Worm (Caenorhabditis elegans) whole organism, young adult: ENCODE data around the gene srt-4.

Source experiments
- B0261.1 ChIP-seq: sonication (generic microtip); optimal IDR thresholded peaks from 2 replicates; lab custom pipeline; 2016; ENCODE audit warnings: mild to moderate bottlenecking, missing genetic modification characterization, moderate library complexity, missing compliant biosample characterization
- B0336.3 ChIP-seq: fragments of 200-800 bp; sonication (Bioruptor generic); IDR thresholded peaks from 2 replicates; pipeline ENCODE4 v1.3.6; 2022; ENCODE audit warnings: missing genetic modification characterization, missing compliant biosample characterization
- C06A6.2 ChIP-seq: fragments of 200-800 bp; sonication (Bioruptor generic); conservative IDR thresholded peaks from 2 replicates; pipeline ENCODE4 v1.3.6; 2022; ENCODE audit warnings: missing genetic modification characterization, missing compliant biosample characterization
- F33H1.4 ChIP-seq: fragments of 200-800 bp; sonication (Bioruptor generic); IDR thresholded peaks from 2 replicates; pipeline ENCODE4 v1.3.6; 2022; ENCODE audit warnings: missing genetic modification reagents, missing genetic modification characterization, missing compliant biosample characterization
- F37B4.10 ChIP-seq: fragments of 200-800 bp; sonication (Bioruptor generic); IDR thresholded peaks from 2 replicates; pipeline ENCODE4 v1.3.6; 2022; ENCODE audit warnings: missing genetic modification characterization, missing compliant biosample characterization
- F57A8.1 ChIP-seq: fragments of 200-800 bp; sonication (Bioruptor generic); optimal IDR thresholded peaks from 2 replicates; lab custom pipeline; 2018; ENCODE audit warnings: mild to moderate bottlenecking, missing genetic modification characterization, moderate library complexity, missing compliant biosample characterization
- F57C9.4 ChIP-seq: sonication (generic microtip); optimal IDR thresholded peaks from 2 replicates; lab custom pipeline; 2017; ENCODE audit warnings: mild to moderate bottlenecking, missing genetic modification characterization, missing compliant biosample characterization
- T07F8.4 ChIP-seq: sonication (generic microtip); optimal IDR thresholded peaks from 2 replicates; lab custom pipeline; 2016; ENCODE audit warnings: mild to moderate bottlenecking, missing genetic modification characterization, moderate library complexity, missing compliant biosample characterization
- T26A5.8 ChIP-seq: sonication (generic microtip); optimal IDR thresholded peaks from 2 replicates; lab custom pipeline; 2016; ENCODE audit warnings: missing genetic modification characterization, missing compliant biosample characterization
- Y53G8AR.9 ChIP-seq: fragments of 200-800 bp; sonication (Bioruptor generic); conservative IDR thresholded peaks from 2 replicates; pipeline ENCODE4 v1.3.6; 2022; ENCODE audit warnings: missing genetic modification reagents, missing genetic modification characterization, missing compliant biosample characterization
- Y56A3A.18 ChIP-seq: fragments of 200-800 bp; sonication (Bioruptor generic); IDR thresholded peaks from 2 replicates; pipeline ENCODE4 v1.3.6; 2022; ENCODE audit warnings: missing genetic modification reagents, missing genetic modification characterization, missing compliant biosample characterization
- Y79H2A.3 ChIP-seq: fragments of 200-800 bp; sonication (Bioruptor generic); conservative IDR thresholded peaks from 2 replicates; pipeline ENCODE4 v1.3.6; 2022; ENCODE audit warnings: missing genetic modification reagents, missing genetic modification characterization, missing compliant biosample characterization
- ZK185.1 ChIP-seq: sonication (generic microtip); optimal IDR thresholded peaks from 2 replicates; lab custom pipeline; 2016; ENCODE audit warnings: mild to moderate bottlenecking, missing genetic modification characterization, missing compliant biosample characterization; ENCODE audit not compliant: poor library complexity, severe bottlenecking
- akir-1 ChIP-seq: fragments of 200-800 bp; sonication (Bioruptor generic); optimal IDR thresholded peaks from 2 replicates; lab custom pipeline; 2018; ENCODE audit warnings: mild to moderate bottlenecking, missing genetic modification characterization, moderate library complexity, missing compliant biosample characterization
- aptf-3 ChIP-seq: fragments of 200-800 bp; sonication (Bioruptor generic); IDR thresholded peaks from 2 replicates; pipeline ENCODE4 v1.3.6; 2022; ENCODE audit warnings: missing genetic modification characterization, missing compliant biosample characterization
- atf-7 ChIP-seq: sonication (generic microtip); optimal IDR thresholded peaks from 2 replicates; lab custom pipeline; 2017; ENCODE audit warnings: mild to moderate bottlenecking, missing genetic modification characterization, missing compliant biosample characterization
- attf-5 ChIP-seq: fragments of 200-800 bp; sonication (Bioruptor generic); optimal IDR thresholded peaks from 2 replicates; lab custom pipeline; 2018; ENCODE audit warnings: mild to moderate bottlenecking, missing genetic modification characterization, missing compliant biosample characterization
- cebp-2 ChIP-seq: fragments of 200-800 bp; sonication (Bioruptor generic); IDR thresholded peaks from 2 replicates; pipeline ENCODE4 v1.3.6; 2022; ENCODE audit warnings: missing genetic modification characterization, missing compliant biosample characterization
- ceh-27 ChIP-seq: fragments of 200-800 bp; sonication (Bioruptor generic); optimal IDR thresholded peaks from 2 replicates; lab custom pipeline; 2018; ENCODE audit warnings: mild to moderate bottlenecking, missing genetic modification characterization, moderate library complexity, missing compliant biosample characterization
- ceh-58 ChIP-seq: fragments of 200-800 bp; sonication (Bioruptor generic); IDR thresholded peaks from 2 replicates; pipeline ENCODE4 v1.3.6; 2022; ENCODE audit warnings: missing genetic modification characterization, missing compliant biosample characterization
- ceh-91 ChIP-seq: fragments of 200-800 bp; sonication (Bioruptor generic); IDR thresholded peaks from 2 replicates; pipeline ENCODE4 v1.3.6; 2022; ENCODE audit warnings: missing genetic modification reagents, missing genetic modification characterization, missing compliant biosample characterization
- chd-7 ChIP-seq: sonication (generic microtip); optimal IDR thresholded peaks from 2 replicates; lab custom pipeline; 2016; ENCODE audit warnings: mild to moderate bottlenecking, missing genetic modification characterization, moderate library complexity, missing compliant biosample characterization
- dpl-1 ChIP-seq: fragments of 150-350 bp; optimal IDR thresholded peaks from 2 replicates; lab custom pipeline; 2014; ENCODE audit warnings: missing biosample characterization, missing genetic modification reagents, missing genetic modification characterization
- egl-18 ChIP-seq: fragments of 200-800 bp; sonication (Bioruptor generic); IDR thresholded peaks from 2 replicates; pipeline ENCODE4 v1.3.6; 2022; ENCODE audit warnings: missing genetic modification reagents, missing genetic modification characterization, missing compliant biosample characterization
- gei-17 ChIP-seq: fragments of 200-800 bp; sonication (Bioruptor generic); optimal IDR thresholded peaks from 2 replicates; lab custom pipeline; 2018; ENCODE audit warnings: mild to moderate bottlenecking, missing genetic modification characterization, missing compliant biosample characterization
- hlh-26 ChIP-seq: fragments of 200-800 bp; sonication (Bioruptor generic); conservative IDR thresholded peaks from 2 replicates; pipeline ENCODE4 v1.3.6; 2022; ENCODE audit warnings: missing genetic modification reagents, missing genetic modification characterization, missing compliant biosample characterization
- hmg-20 ChIP-seq: fragments of 200-800 bp; sonication (Bioruptor generic); IDR thresholded peaks from 2 replicates; pipeline ENCODE4 v1.3.6; 2022; ENCODE audit warnings: missing genetic modification reagents, missing genetic modification characterization, missing compliant biosample characterization
- hsf-1 ChIP-seq: fragments of 200-800 bp; sonication (Bioruptor generic); IDR thresholded peaks from 2 replicates; pipeline ENCODE4 v1.3.6; 2022; ENCODE audit warnings: missing genetic modification reagents, missing genetic modification characterization, missing compliant biosample characterization
- let-607 ChIP-seq, 2 experiments: fragments of 200-800 bp in 1 of 2; sonication (Bioruptor generic) in 1 of 2; sonication (generic microtip) in 1 of 2; optimal IDR thresholded peaks; 2 replicates each; lab custom pipeline; 2016 to 2018; ENCODE audit warnings: mild to moderate bottlenecking in 2 of 2, missing compliant biosample characterization in 2 of 2, missing genetic modification characterization in 2 of 2, moderate library complexity in 2 of 2, missing genotype in 1 of 2
- lin-35 ChIP-seq, 3 experiments: fragments of 150-350 bp in 2 of 3; sonication (generic microtip) in 1 of 3; optimal IDR thresholded peaks; 2 replicates each; lab custom pipeline; 2014 to 2018; ENCODE audit warnings: missing biosample characterization in 3 of 3, missing genetic modification characterization in 3 of 3, missing genetic modification reagents in 3 of 3
- lin-54 ChIP-seq: fragments of 200-800 bp; sonication (Bioruptor generic); optimal IDR thresholded peaks from 2 replicates; lab custom pipeline; 2018; ENCODE audit warnings: mild to moderate bottlenecking, missing genetic modification characterization, missing compliant biosample characterization
- madf-6 ChIP-seq: fragments of 200-800 bp; sonication (Bioruptor generic); IDR thresholded peaks from 2 replicates; pipeline ENCODE4 v1.3.6; 2022; ENCODE audit warnings: missing genetic modification reagents, missing genetic modification characterization, missing compliant biosample characterization
- madf-8 ChIP-seq: fragments of 200-800 bp; sonication (Bioruptor generic); conservative IDR thresholded peaks from 2 replicates; pipeline ENCODE4 v1.3.6; 2022; ENCODE audit warnings: missing genetic modification reagents, missing genetic modification characterization, missing compliant biosample characterization
- mxl-1 ChIP-seq: sonication (generic microtip); optimal IDR thresholded peaks from 2 replicates; lab custom pipeline; 2016; ENCODE audit warnings: missing genetic modification characterization, missing compliant biosample characterization
- nfyb-1 ChIP-seq: fragments of 200-800 bp; sonication (Bioruptor generic); IDR thresholded peaks from 2 replicates; pipeline ENCODE4 v1.3.6; 2022; ENCODE audit warnings: missing genetic modification reagents, missing genetic modification characterization, missing compliant biosample characterization
- nhr-179 ChIP-seq: sonication (generic microtip); optimal IDR thresholded peaks from 2 replicates; lab custom pipeline; 2016; ENCODE audit warnings: mild to moderate bottlenecking, missing genetic modification characterization, missing compliant biosample characterization
- pha-4 ChIP-seq: fragments of 150-350 bp; sonication (generic microtip); optimal IDR thresholded peaks from 2 replicates; lab custom pipeline; 2014; ENCODE audit warnings: missing biosample characterization, missing genetic modification reagents, missing genetic modification characterization
- rcor-1 ChIP-seq: fragments of 200-800 bp; sonication (Bioruptor generic); IDR thresholded peaks from 2 replicates; pipeline ENCODE4 v1.3.6; 2022; ENCODE audit warnings: missing genetic modification reagents, missing genetic modification characterization, missing compliant biosample characterization
- repo-1 ChIP-seq: sonication (generic microtip); optimal IDR thresholded peaks from 2 replicates; lab custom pipeline; 2017; ENCODE audit warnings: mild to moderate bottlenecking, missing genetic modification characterization, missing compliant biosample characterization
- rpc-1 ChIP-seq, 2 experiments: fragments of 150-350 bp in 1 of 2; sonication (generic microtip) in 1 of 2; optimal IDR thresholded peaks; 2 replicates each; lab custom pipeline; 2014 to 2018; ENCODE audit warnings: missing biosample characterization in 1 of 2, missing genetic modification characterization in 1 of 2, missing genetic modification reagents in 1 of 2, missing genotype in 1 of 2
- snpc-1.1 ChIP-seq: sonication (generic microtip); optimal IDR thresholded peaks from 2 replicates; lab custom pipeline; 2017; ENCODE audit warnings: missing genetic modification characterization, mild to moderate bottlenecking, missing compliant biosample characterization, antibody characterized with exemption, moderate library complexity, missing genotype, missing genetic modification reagents; ENCODE audit not compliant: insufficient read depth
- snpc-3.4 ChIP-seq: sonication (generic microtip); optimal IDR thresholded peaks from 2 replicates; lab custom pipeline; 2017; ENCODE audit warnings: missing genetic modification characterization, mild to moderate bottlenecking, missing compliant biosample characterization, antibody characterized with exemption, moderate library complexity, missing genotype, missing genetic modification reagents
- snpc-4 ChIP-seq, 5 experiments: fragments of 150-350 bp in 1 of 5; sonication (generic microtip) in 4 of 5; optimal IDR thresholded peaks; 2 replicates each; lab custom pipeline; 2014 to 2018; ENCODE audit warnings: missing genetic modification characterization in 5 of 5, missing biosample characterization in 3 of 5, antibody characterized with exemption in 2 of 5, mild to moderate bottlenecking in 2 of 5, missing compliant biosample characterization in 2 of 5, missing genotype in 2 of 5, moderate library complexity in 2 of 5, missing genetic modification reagents in 1 of 5
- tbp1 ChIP-seq: fragments of 200-800 bp; sonication (Bioruptor generic); optimal IDR thresholded peaks from 2 replicates; lab custom pipeline; 2018; ENCODE audit warnings: mild to moderate bottlenecking, missing genetic modification characterization, missing compliant biosample characterization
- zim-3 ChIP-seq: sonication (generic microtip); optimal IDR thresholded peaks from 2 replicates; lab custom pipeline; 2017; ENCODE audit warnings: mild to moderate bottlenecking, missing genetic modification characterization, moderate library complexity, missing compliant biosample characterization
- ztf-22 ChIP-seq: fragments of 200-800 bp; sonication (Bioruptor generic); optimal IDR thresholded peaks from 2 replicates; lab custom pipeline; 2018; ENCODE audit warnings: mild to moderate bottlenecking, missing genetic modification characterization, moderate library complexity, missing compliant biosample characterization
- ztf-3 ChIP-seq: fragments of 200-800 bp; sonication (Bioruptor generic); optimal IDR thresholded peaks from 2 replicates; lab custom pipeline; 2018; ENCODE audit warnings: mild to moderate bottlenecking, missing genetic modification characterization, missing compliant biosample characterization

srt-4 gene

ce11 chrV:2600543-2600942 lies 22.8 kb downstream of the srt-4 start (continued):
- TF ChIP-seq Y53G8AR.9 (GFP tag; lab: Robert Waterston, UW) (peak; percentile 88), egl-18 (0 out of 2 replicates have a peak, but pooled peaks have one; percentile 71), snpc-4 (GFP tag; optimal IDR thresholded peaks at IDR 0.05; lab: Kevin White, UChicago) (no peak), snpc-4 (tag; optimal IDR thresholded peaks at IDR 0.05; lab: Kevin White, UChicago) (peak in 2 of 4 experiments; percentile 47 to 57), F57C9.4 (tag; lab: Kevin White, UChicago) (no peak), nhr-179 (no peak), repo-1 (peak; percentile 47), zim-3 (no peak), dpl-1 (GFP tag; lab: Kevin White, UChicago) (peak; percentile 87), ztf-3 (GFP tag; lab: Kevin White, UChicago) (no peak), attf-5 (GFP tag; lab: Kevin White, UChicago) (peak; percentile 99), ceh-58 (GFP tag; lab: Robert Waterston, UW) (no peak), ZK185.1 (tag; lab: Kevin White, UChicago) (no peak), Y79H2A.3 (GFP tag; lab: Robert Waterston, UW) (no peak), hmg-20 (GFP tag; lab: Robert Waterston, UW) (peak; percentile 67; the same call in 1 of the 2 replicates), cebp-2 (GFP tag; lab: Robert Waterston, UW) (0 out of 2 replicates have a peak, but pooled peaks have one; percentile 58), rcor-1 (GFP tag; lab: Robert Waterston, UW) (peak; percentile 88), lin-35 (GFP tag; optimal IDR thresholded peaks at IDR 0.05; lab: Kevin White, UChicago) (peak; percentile 58 to 97 (median 64)), C06A6.2 (GFP tag; lab: Robert Waterston, UW) (peak; percentile 80), aptf-3 (GFP tag; lab: Robert Waterston, UW) (no peak), snpc-1.1 (tag; lab: Kevin White, UChicago) (no peak), madf-8 (GFP tag; lab: Robert Waterston, UW) (peak; percentile 67), nfyb-1 (peak; percentile 92), ceh-91 (GFP tag; lab: Robert Waterston, UW) (peak; percentile 70; the same call in 1 of the 2 replicates), lin-54 (GFP tag; lab: Kevin White, UChicago) (peak; percentile 98), hsf-1 (GFP tag; lab: Robert Waterston, UW) (no peak), madf-6 (GFP tag; lab: Robert Waterston, UW) (peak; percentile 80), tbp1 (GFP tag; lab: Kevin White, UChicago) (peak; percentile 55), F37B4.10 (GFP tag; lab: Robert Waterston, UW) (peak; percentile 85; the same call in 1 of the 2 replicates), T26A5.8 (tag; lab: Kevin White, UChicago) (no peak), chd-7 (no peak), F57A8.1 (GFP tag; lab: Kevin White, UChicago) (no peak), snpc-3.4 (no peak), B0261.1 (no peak), ceh-27 (GFP tag; lab: Kevin White, UChicago) (peak; percentile 82), let-607 (tag; optimal IDR thresholded peaks at IDR 0.05; lab: Kevin White, UChicago) (peak; percentile 24 to 62), ztf-22 (GFP tag; lab: Kevin White, UChicago) (no peak), rpc-1 (optimal IDR thresholded peaks at IDR 0.05; lab: Kevin White, UChicago) (no peak), rpc-1 (tag; optimal IDR thresholded peaks at IDR 0.05; lab: Kevin White, UChicago) (no peak), F33H1.4 (GFP tag; lab: Robert Waterston, UW) (peak; percentile 58), mxl-1 (no peak), pha-4 (tag; lab: Kevin White, UChicago) (no peak), hlh-26 (GFP tag; lab: Robert Waterston, UW) (no peak), B0336.3 (peak; percentile 75), gei-17 (GFP tag; lab: Kevin White, UChicago) (peak; percentile 67), akir-1 (no peak), T07F8.4 (tag; lab: Kevin White, UChicago) (no peak), atf-7 (tag; lab: Kevin White, UChicago) (peak; percentile 48), Y56A3A.18 (GFP tag; lab: Robert Waterston, UW) (no peak; the same call in 1 of the 2 replicates)
